Fruit fly (Drosophila melanogaster): ENCODE data around the gene Cmtr1.

DNA sequence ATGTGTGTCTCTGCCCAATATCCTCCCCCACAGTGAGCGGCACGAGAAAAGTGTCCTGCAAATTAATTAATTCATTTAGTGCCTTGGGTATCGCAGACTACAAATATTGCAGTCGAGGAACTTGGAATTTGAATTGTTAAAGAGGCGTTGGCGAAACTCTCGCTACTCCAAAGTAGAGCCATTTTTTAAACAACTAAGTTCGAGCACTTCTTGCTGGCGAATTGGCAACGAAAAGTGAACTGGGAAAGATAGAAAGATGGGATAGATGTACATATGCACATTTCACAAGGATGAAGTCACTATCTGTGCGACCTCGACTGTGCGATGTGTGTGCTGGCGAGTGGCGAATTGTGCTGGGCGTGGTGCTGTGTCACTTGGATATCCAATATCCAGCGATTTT, 5.9 kb upstream of the Cmtr1 start:
- TF ChIP-seq Hr96 (GFP tag; optimal IDR thresholded peaks at IDR 0.05) (no peak), CG33017 (tag; optimal IDR thresholded peaks at IDR 0.05) (peak; percentile 47), CG7045 (GFP tag; optimal IDR thresholded peaks at IDR 0.05) (peak; percentile 44), pad (GFP tag; optimal IDR thresholded peaks at IDR 0.05) (no peak), CG14711 (tag; optimal IDR thresholded peaks at IDR 0.05) (peak; percentile 32), toe (GFP tag; optimal IDR thresholded peaks at IDR 0.05) (no peak), ovo (GFP tag; optimal IDR thresholded peaks at IDR 0.05) (no peak), bab1 (GFP tag; optimal IDR thresholded peaks at IDR 0.05) (no peak), kay (GFP tag; ENCODE audit: borderline replicate concordance) (no peak), CG7101 (tag; optimal IDR thresholded peaks at IDR 0.05) (peak; percentile 55), CG5204 (GFP tag; optimal IDR thresholded peaks at IDR 0.05) (no peak), cic (GFP tag; optimal IDR thresholded peaks at IDR 0.05) (no peak), tj (GFP tag; optimal IDR thresholded peaks at IDR 0.05) (no peak), CG1620 (GFP tag; optimal IDR thresholded peaks at IDR 0.05) (no peak)
